Worm (Caenorhabditis elegans) whole organism, early embryonic: ENCODE data around the gene ttr-44.

Experiments
- B0310.2 ChIP-seq: sonication (generic microtip); optimal IDR thresholded peaks from 2 replicates; lab custom pipeline; 2016; ENCODE audit warnings: mild to moderate bottlenecking, missing genetic modification characterization, missing compliant biosample characterization
- F13C5.2 ChIP-seq: sonication (generic microtip); optimal IDR thresholded peaks from 2 replicates; lab custom pipeline; 2017; ENCODE audit warnings: mild to moderate bottlenecking, missing genetic modification characterization, inconsistent platforms, missing compliant biosample characterization
- aly-1 ChIP-seq: sonication (generic microtip); optimal IDR thresholded peaks from 2 replicates; lab custom pipeline; 2016; ENCODE audit warnings: missing genetic modification characterization, missing compliant biosample characterization
- ama-1 ChIP-seq: fragments of 150-350 bp; optimal IDR thresholded peaks from 2 replicates; lab custom pipeline; 2014
- ceh-13 ChIP-seq: fragments of 200-800 bp; sonication (Bioruptor generic); optimal IDR thresholded peaks from 2 replicates; lab custom pipeline; 2018; ENCODE audit warnings: mild to moderate bottlenecking, missing genetic modification characterization, missing compliant biosample characterization
- ets-7 ChIP-seq: sonication (generic microtip); optimal IDR thresholded peaks from 2 replicates; lab custom pipeline; 2016; ENCODE audit warnings: missing genotype, missing genetic modification characterization, missing compliant biosample characterization
- flt-1 ChIP-seq: fragments of 200-800 bp; sonication (Bioruptor generic); IDR thresholded peaks from 2 replicates; pipeline ENCODE4 v1.3.6; 2022; ENCODE audit warnings: missing genetic modification characterization, missing compliant biosample characterization
- tbx-11 ChIP-seq: fragments of 200-800 bp; sonication (Bioruptor generic); IDR thresholded peaks from 2 replicates; pipeline ENCODE4 v1.3.6; 2022; ENCODE audit warnings: missing genetic modification characterization, missing compliant biosample characterization
- tbx-37 ChIP-seq: fragments of 200-800 bp; sonication (Bioruptor generic); conservative IDR thresholded peaks from 2 replicates; pipeline ENCODE4 v1.3.6; 2022; ENCODE audit warnings: missing genetic modification reagents, missing genetic modification characterization, missing compliant biosample characterization

- no peak for TF ChIP-seq aly-1
- no peak for TF ChIP-seq B0310.2 (tag; lab: Kevin White, UChicago)
- no peak for TF ChIP-seq tbx-11 (GFP tag; lab: Robert Waterston, UW)
- TF ChIP-seq F13C5.2 (tag; lab: Kevin White, UChicago): no peak
- TF ChIP-seq tbx-37 (GFP tag; lab: Robert Waterston, UW): no peak
- TF ChIP-seq ama-1 (lab: Kevin White, UChicago): no peak
- TF ChIP-seq ets-7 (tag; lab: Kevin White, UChicago): no peak
- no peak for TF ChIP-seq flt-1 (GFP tag; lab: Robert Waterston, UW)
- TF ChIP-seq ceh-13 (GFP tag; lab: Kevin White, UChicago): no peak
Observed at ce11 chrV:13562748-13563147, 32.2 kb upstream of the ttr-44 start.
